Fruit fly (Drosophila melanogaster): ENCODE data around the gene CG7497.

DNA sequence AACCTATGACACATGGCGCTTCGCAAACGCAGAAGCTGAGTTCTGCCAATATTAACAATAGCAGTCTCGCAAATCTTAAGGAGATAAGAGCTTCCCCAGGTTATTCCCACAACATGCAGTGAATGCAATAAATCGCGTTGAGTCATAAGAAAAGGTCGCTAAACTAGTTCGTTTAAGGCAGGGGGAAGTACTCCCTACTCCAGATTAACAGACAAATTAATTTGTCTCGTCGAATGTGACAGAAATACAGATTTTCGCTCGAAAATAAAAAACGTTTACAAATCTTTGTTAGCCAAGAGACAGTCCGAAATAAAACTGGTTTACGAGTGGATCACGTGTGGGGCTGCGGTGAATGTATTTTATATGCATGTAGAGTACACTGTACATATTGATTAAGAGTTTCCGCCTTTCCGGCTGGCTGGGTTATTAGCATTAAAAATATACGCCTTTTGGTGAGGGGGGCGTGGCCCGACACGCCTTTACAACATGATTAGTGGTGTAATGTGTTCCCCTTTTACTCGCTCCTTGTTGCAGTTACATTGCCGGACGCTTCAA is 7.6 kb upstream of the CG7497 start:
- TF ChIP-seq psq (GFP tag; optimal IDR thresholded peaks at IDR 0.05) (no peak), usp (GFP tag; optimal IDR thresholded peaks at IDR 0.05) (no peak), rgr (GFP tag; optimal IDR thresholded peaks at IDR 0.05) (no peak), lola (GFP tag; optimal IDR thresholded peaks at IDR 0.05) (no peak), Abd-B (GFP tag; optimal IDR thresholded peaks at IDR 0.05) (no peak), N (GFP tag; optimal IDR thresholded peaks at IDR 0.05) (no peak), fru (GFP tag; optimal IDR thresholded peaks at IDR 0.05) (no peak), sage (GFP tag; optimal IDR thresholded peaks at IDR 0.05) (no peak), Myc (optimal IDR thresholded peaks at IDR 0.05) (no peak), h (GFP tag; optimal IDR thresholded peaks at IDR 0.05) (no peak), CrebA (GFP tag; optimal IDR thresholded peaks at IDR 0.05; ENCODE audit: borderline replicate concordance) (no peak), br (GFP tag; optimal IDR thresholded peaks at IDR 0.05) (no peak), Hnf4 (GFP tag; optimal IDR thresholded peaks at IDR 0.05) (no peak), Vsx2 (GFP tag; optimal IDR thresholded peaks at IDR 0.05; ENCODE audit: partially characterized antibody) (peak; percentile 40)

All from whole organism, wandering third instar larva.